Worm (Caenorhabditis elegans): Measurements from ENCODE around the gene fbxb-85.

The fbxb-85 gene

DNA sequence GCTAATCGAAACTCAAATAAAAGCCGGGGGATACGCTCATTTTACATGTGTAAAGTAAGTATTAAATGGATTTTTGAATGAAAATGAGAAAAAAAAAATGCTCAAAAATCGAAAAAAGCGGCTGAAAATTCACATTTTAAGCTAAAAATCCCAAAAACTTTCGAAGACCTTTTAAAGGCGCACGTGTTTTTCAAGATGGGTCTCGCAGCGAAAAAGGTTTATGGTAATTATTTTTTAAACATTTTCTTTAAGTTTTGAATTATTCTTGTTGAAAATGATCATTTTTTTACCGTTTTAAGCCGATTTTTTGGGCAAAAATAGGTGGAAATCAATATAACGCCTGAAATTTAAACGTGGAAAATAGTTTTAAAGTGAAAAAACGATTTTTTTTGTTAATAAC is 21.4 kb upstream of the fbxb-85 start (continued):
- TF ChIP-seq Y53F4B.3 (GFP tag; IDR thresholded peaks at IDR 0.05) (no peak), bed-1 (GFP tag; IDR thresholded peaks at IDR 0.05) (no peak), rec-8 (tag; optimal IDR thresholded peaks at IDR 0.05) (no peak), lin-54 (GFP tag; optimal IDR thresholded peaks at IDR 0.05) (peak; percentile 8), ztf-22 (GFP tag; optimal IDR thresholded peaks at IDR 0.05) (no peak), lsl-1 (GFP tag; optimal IDR thresholded peaks at IDR 0.05) (peak; percentile 76)

DNA sequence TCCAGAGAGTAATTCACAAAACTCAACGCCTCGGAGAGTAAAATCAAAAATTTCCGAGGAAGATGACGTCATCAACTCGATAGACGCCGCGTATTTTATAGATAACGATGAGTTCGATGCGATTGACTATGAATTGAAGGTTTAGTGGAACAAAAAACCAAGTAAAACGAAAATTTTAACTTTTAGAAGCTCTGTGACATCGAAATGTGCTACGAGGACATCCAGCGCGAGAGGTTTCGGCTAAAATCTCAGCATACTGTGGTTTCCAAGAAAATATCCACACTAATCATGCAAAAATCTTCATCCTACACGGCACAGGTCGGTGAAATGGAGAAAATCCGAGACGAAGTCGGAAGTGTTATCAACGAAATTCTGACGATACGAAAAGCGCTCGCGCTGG is 20.8 kb upstream of the fbxb-85 start:
- no peak for TF ChIP-seq hmg-20 (GFP tag; IDR thresholded peaks at IDR 0.05)
- no peak for TF ChIP-seq Y53F4B.3 (GFP tag; IDR thresholded peaks at IDR 0.05)
- no peak for TF ChIP-seq D2030.7 (GFP tag; IDR thresholded peaks at IDR 0.05)
- TF ChIP-seq madf-10 (tag; optimal IDR thresholded peaks at IDR 0.05): no peak
- no peak for TF ChIP-seq unc-62 (GFP tag; optimal IDR thresholded peaks at IDR 0.05)
- TF ChIP-seq somi-1 (GFP tag; optimal IDR thresholded peaks at IDR 0.05): no peak
- TF ChIP-seq rcor-1 (GFP tag; IDR thresholded peaks at IDR 0.05): no peak
- TF ChIP-seq C06A6.2 (GFP tag; conservative IDR thresholded peaks at IDR 0.05): no peak
- no peak for TF ChIP-seq rec-8 (tag; optimal IDR thresholded peaks at IDR 0.05)
- no peak for TF ChIP-seq F49E8.2 (tag; optimal IDR thresholded peaks at IDR 0.05; ENCODE audit: insufficient read depth)
- TF ChIP-seq C17E4.6 (GFP tag; IDR thresholded peaks at IDR 0.05): no peak
- no peak for TF ChIP-seq sdz-38 (tag; optimal IDR thresholded peaks at IDR 0.05)
- no peak for TF ChIP-seq madf-3 (GFP tag; IDR thresholded peaks at IDR 0.05)

DNA sequence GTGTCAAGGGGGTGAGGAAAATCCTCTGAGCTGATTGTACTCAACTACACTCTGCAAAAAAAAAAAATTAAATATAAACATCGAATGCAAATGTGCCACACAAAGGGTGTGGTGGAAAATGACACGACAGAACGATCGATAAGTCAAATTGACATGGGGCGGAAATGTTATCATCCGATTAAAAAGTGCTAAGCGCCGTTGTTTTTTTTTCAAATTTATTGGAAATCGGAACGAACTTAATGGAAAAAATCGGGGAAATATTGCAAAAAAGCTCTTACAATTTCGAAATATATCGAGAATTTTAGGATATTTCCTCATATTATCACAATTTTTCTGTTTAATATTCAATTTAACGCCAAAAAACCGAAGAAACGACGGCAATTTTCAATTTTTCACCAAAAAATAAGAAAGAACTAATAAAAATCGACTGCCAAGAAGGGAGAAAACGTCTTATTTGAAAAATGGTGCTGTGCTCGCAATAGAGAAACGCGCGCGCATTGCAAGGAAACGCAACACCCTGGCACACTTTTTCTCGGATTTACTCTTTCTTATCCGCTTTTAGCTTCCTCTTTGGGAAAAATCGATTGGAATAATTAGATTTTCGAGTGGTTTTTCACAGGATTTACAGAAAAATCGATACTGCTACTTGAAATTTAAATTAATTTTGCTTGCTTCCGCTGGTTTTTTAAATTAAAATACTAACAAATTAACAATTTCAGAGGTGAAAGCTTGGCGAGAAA is 20.1 kb upstream of the fbxb-85 start, which contains the start of the genes cey-4 and vps-50:
TSS of gene cey-4 (minus strand) at position 51 of the 740 bp plus-strand sequence.
TSS of gene vps-50 (plus strand) at position 541 of the 740 bp plus-strand sequence.
- TF ChIP-seq lin-40 (tag; optimal IDR thresholded peaks at IDR 0.05) (no peak), D2030.7 (GFP tag; IDR thresholded peaks at IDR 0.05) (no peak), snpc-3.4 (tag; optimal IDR thresholded peaks at IDR 0.05) (no peak), lsl-1 (GFP tag; optimal IDR thresholded peaks at IDR 0.05) (no peak), cebp-1 (GFP tag; IDR thresholded peaks at IDR 0.05) (no peak), cebp-1 (tag; optimal IDR thresholded peaks at IDR 0.05) (peak; percentile 3), pbrm-1 (GFP tag; IDR thresholded peaks at IDR 0.05) (no peak), F52B5.7 (tag; optimal IDR thresholded peaks at IDR 0.05) (no peak), snpc-4 (GFP tag; optimal IDR thresholded peaks at IDR 0.05) (no peak), snpc-4 (tag; optimal IDR thresholded peaks at IDR 0.05) (no peak), bed-2 (GFP tag; IDR thresholded peaks at IDR 0.05) (no peak), egl-44 (GFP tag; IDR thresholded peaks at IDR 0.05) (no peak), ceh-40 (GFP tag; IDR thresholded peaks at IDR 0.05) (no peak), dpff-1 (tag; optimal IDR thresholded peaks at IDR 0.05) (no peak), ztf-26 (tag; optimal IDR thresholded peaks at IDR 0.05) (no peak), tlf-1 (GFP tag; optimal IDR thresholded peaks at IDR 0.05) (no peak), tbx-9 (tag; optimal IDR thresholded peaks at IDR 0.05; ENCODE audit: borderline replicate concordance) (no peak), F57C9.4 (tag; optimal IDR thresholded peaks at IDR 0.05) (no peak), let-607 (tag; optimal IDR thresholded peaks at IDR 0.05) (peak; percentile 44 to 71), ztf-22 (GFP tag; optimal IDR thresholded peaks at IDR 0.05) (no peak), rec-8 (tag; optimal IDR thresholded peaks at IDR 0.05) (no peak), egrh-3 (GFP tag; IDR thresholded peaks at IDR 0.05) (no peak), lsy-27 (tag; optimal IDR thresholded peaks at IDR 0.05; ENCODE audit: borderline replicate concordance, insufficient read depth) (no peak), nhr-179 (tag; optimal IDR thresholded peaks at IDR 0.05) (no peak), ztf-3 (GFP tag; optimal IDR thresholded peaks at IDR 0.05) (no peak), chd-7 (tag; optimal IDR thresholded peaks at IDR 0.05) (no peak), attf-5 (GFP tag; optimal IDR thresholded peaks at IDR 0.05) (peak; percentile 19), snpc-1.3 (tag; optimal IDR thresholded peaks at IDR 0.05; ENCODE audit: insufficient read depth) (no peak), nfya-2 (GFP tag; IDR thresholded peaks at IDR 0.05) (no peak), B0035.1 (tag; optimal IDR thresholded peaks at IDR 0.05) (no peak), Y53G8AR.9 (GFP tag; conservative IDR thresholded peaks at IDR 0.05) (no peak), hmg-20 (GFP tag; IDR thresholded peaks at IDR 0.05) (no peak)

All from whole organism, young adult.